Fruit fly (Drosophila melanogaster) whole organism, adult: ENCODE data around the gene CG8578.
A peak's percentile ranks its signal among the peaks of the same experiment; 100 is the strongest.

Experiments used
- CG11617 ChIP-seq: fragments of 200-800 bp; sonication (Bioruptor generic); optimal IDR thresholded peaks from 2 replicates; lab custom pipeline; 2017; ENCODE audit warnings: mild to moderate bottlenecking, missing biosample characterization, missing genetic modification reagents, missing genetic modification characterization
- CG12768 ChIP-seq: fragments of 200-800 bp; sonication (Bioruptor generic); optimal IDR thresholded peaks from 2 replicates; lab custom pipeline; 2017; ENCODE audit warnings: missing biosample characterization, missing genetic modification characterization, mild to moderate bottlenecking, moderate library complexity, missing genetic modification reagents
- CG14711 ChIP-seq: fragments of 200-800 bp; sonication (Bioruptor generic); optimal IDR thresholded peaks from 2 replicates; lab custom pipeline; 2018; ENCODE audit warnings: missing biosample characterization, mild to moderate bottlenecking, missing genetic modification characterization, moderate library complexity
- CG1620 ChIP-seq: fragments of 200-800 bp; sonication (Bioruptor generic); optimal IDR thresholded peaks from 2 replicates; lab custom pipeline; 2016; ENCODE audit warnings: missing biosample characterization, missing genetic modification characterization
- CG33017 ChIP-seq: fragments of 200-800 bp; sonication (Bioruptor generic); optimal IDR thresholded peaks from 2 replicates; lab custom pipeline; 2018; ENCODE audit warnings: missing biosample characterization, mild to moderate bottlenecking, missing genetic modification characterization, moderate library complexity
- CG5204 ChIP-seq: fragments of 200-800 bp; sonication (Bioruptor generic); optimal IDR thresholded peaks from 2 replicates; lab custom pipeline; 2016; ENCODE audit warnings: missing biosample characterization, missing genetic modification characterization
- CG7045 ChIP-seq: fragments of 200-800 bp; sonication (Bioruptor generic); optimal IDR thresholded peaks from 2 replicates; lab custom pipeline; 2017; ENCODE audit warnings: missing biosample characterization, mild to moderate bottlenecking, missing genetic modification characterization
- CG7101 ChIP-seq: fragments of 200-800 bp; sonication (Bioruptor generic); optimal IDR thresholded peaks from 2 replicates; lab custom pipeline; 2018; ENCODE audit warnings: missing biosample characterization, mild to moderate bottlenecking, missing genetic modification characterization, moderate library complexity
- Clk ChIP-seq: fragments of 200-800 bp; sonication (Bioruptor generic); optimal IDR thresholded peaks from 2 replicates; lab custom pipeline; 2017; ENCODE audit warnings: missing biosample characterization, missing genetic modification characterization
- Crg-1 ChIP-seq: fragments of 200-800 bp; sonication (Bioruptor generic); optimal IDR thresholded peaks from 2 replicates; lab custom pipeline; 2016; ENCODE audit warnings: missing biosample characterization, missing genetic modification characterization
- Hr96 ChIP-seq: fragments of 200-800 bp; sonication (Bioruptor generic); optimal IDR thresholded peaks from 2 replicates; lab custom pipeline; 2016; ENCODE audit warnings: missing biosample characterization, missing genetic modification characterization
- Mnt ChIP-seq: fragments of 200-800 bp; sonication (Bioruptor generic); optimal IDR thresholded peaks from 2 replicates; lab custom pipeline; 2016; ENCODE audit warnings: missing biosample characterization, mild to moderate bottlenecking, missing genetic modification characterization
- bab1 ChIP-seq: fragments of 200-800 bp; sonication (Bioruptor generic); optimal IDR thresholded peaks from 3 replicates; lab custom pipeline; 2019; ENCODE audit warnings: missing biosample characterization, mild to moderate bottlenecking, missing genetic modification characterization, moderate library complexity
- cic ChIP-seq: fragments of 200-800 bp; sonication (Bioruptor generic); optimal IDR thresholded peaks from 2 replicates; lab custom pipeline; 2017; ENCODE audit warnings: missing biosample characterization, mild to moderate bottlenecking, missing genetic modification characterization, moderate library complexity
- cnc ChIP-seq, 2 experiments: fragments of >200 bp; optimal IDR thresholded peaks; 2 replicates each; lab custom pipeline; 2017
- kay ChIP-seq: fragments of 200-800 bp; sonication (Bioruptor generic); peaks from one replicate; lab custom pipeline; 2016; ENCODE audit warnings: missing biosample characterization, missing genetic modification characterization, borderline replicate concordance
- ovo ChIP-seq: fragments of 200-800 bp; sonication (Bioruptor generic); optimal IDR thresholded peaks from 2 replicates; lab custom pipeline; 2016; ENCODE audit warnings: missing biosample characterization, missing genetic modification characterization
- pad ChIP-seq: fragments of 200-800 bp; sonication (Bioruptor generic); optimal IDR thresholded peaks from 3 replicates; lab custom pipeline; 2017; ENCODE audit warnings: missing biosample characterization, missing genetic modification characterization, mild to moderate bottlenecking, moderate library complexity, missing genetic modification reagents
- tj ChIP-seq: fragments of 200-800 bp; sonication (Bioruptor generic); optimal IDR thresholded peaks from 3 replicates; lab custom pipeline; 2017; ENCODE audit warnings: missing biosample characterization, mild to moderate bottlenecking, missing genetic modification characterization, moderate library complexity
- toe ChIP-seq: fragments of 200-800 bp; sonication (Bioruptor generic); optimal IDR thresholded peaks from 2 replicates; lab custom pipeline; 2016; ENCODE audit warnings: missing biosample characterization, missing genetic modification characterization

Gene CG8578

DNA sequence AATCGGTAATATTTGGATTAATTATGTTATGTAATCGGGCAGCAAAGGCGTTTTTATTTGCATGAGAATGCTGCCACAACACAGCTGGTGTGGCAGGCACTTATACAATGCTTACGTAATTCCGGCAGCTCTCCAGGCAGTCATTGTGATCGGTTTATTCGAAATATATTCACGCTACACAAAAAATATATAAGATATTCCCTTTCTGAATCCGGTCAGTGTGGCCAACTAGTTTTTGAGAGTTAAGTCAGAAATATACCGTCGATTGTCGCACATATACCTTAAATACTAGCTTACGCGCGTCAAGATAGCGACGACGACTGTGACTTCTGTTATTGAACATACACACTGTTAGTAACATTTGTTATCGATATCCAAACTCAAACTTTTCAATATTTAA lies 4.7 kb downstream of the CG8578 start, which contains the start of gene sun:
TSS of gene sun (minus strand) at position 238 of the 400 bp plus-strand sequence.
- TF ChIP-seq cnc (optimal IDR thresholded peaks at IDR 0.05; lab: Kevin White, UChicago) (no peak), CG7101 (tag; lab: Kevin White, UChicago) (no peak), toe (no peak), CG7045 (GFP tag; lab: Kevin White, UChicago) (no peak), Hr96 (GFP tag; lab: Kevin White, UChicago) (no peak), CG11617 (GFP tag; lab: Kevin White, UChicago) (peak; percentile 24), Mnt (GFP tag; lab: Kevin White, UChicago) (peak; percentile 16), tj (GFP tag; lab: Kevin White, UChicago) (no peak), CG5204 (GFP tag; lab: Kevin White, UChicago) (no peak), bab1 (GFP tag; lab: Kevin White, UChicago) (peak; percentile 7), CG33017 (no peak), ovo (GFP tag; lab: Kevin White, UChicago) (no peak), Crg-1 (GFP tag; lab: Kevin White, UChicago) (no peak), CG12768 (no peak)

- no peak for TF ChIP-seq CG12768
- TF ChIP-seq cic (GFP tag; lab: Kevin White, UChicago) = no peak
- no peak for TF ChIP-seq cnc (optimal IDR thresholded peaks at IDR 0.05; lab: Kevin White, UChicago)
- peak; percentile 53 for TF ChIP-seq tj (GFP tag; lab: Kevin White, UChicago)
- peak; percentile 37 for TF ChIP-seq CG14711
- peak; percentile 32 for TF ChIP-seq ovo (GFP tag; lab: Kevin White, UChicago)
- peak; percentile 49 for TF ChIP-seq pad (GFP tag; lab: Kevin White, UChicago)
- no peak for TF ChIP-seq Crg-1 (GFP tag; lab: Kevin White, UChicago)
- no peak for TF ChIP-seq CG5204 (GFP tag; lab: Kevin White, UChicago)
- TF ChIP-seq CG1620 = peak; percentile 48
- peak; percentile 25 for TF ChIP-seq kay (GFP tag; lab: Kevin White, UChicago)
- peak; percentile 70 for TF ChIP-seq Mnt (GFP tag; lab: Kevin White, UChicago)
- TF ChIP-seq bab1 (GFP tag; lab: Kevin White, UChicago) = peak; percentile 45
- no peak for TF ChIP-seq Clk
- no peak for TF ChIP-seq toe
- no peak for TF ChIP-seq Hr96 (GFP tag; lab: Kevin White, UChicago)
- no peak for TF ChIP-seq CG33017
- no peak for TF ChIP-seq CG7045 (GFP tag; lab: Kevin White, UChicago)
- peak; percentile 46 for TF ChIP-seq CG7101 (tag; lab: Kevin White, UChicago)
- peak; percentile 20 for TF ChIP-seq CG11617 (GFP tag; lab: Kevin White, UChicago)
Measured at dm6 chrX:15852815-15853542, 8.7 kb downstream of the CG8578 start, which contains the start of the genes UBL3 and CG15914. TSS of gene UBL3 (minus strand) at chrX:15853175. TSS of gene CG15914 (plus strand) at chrX:15853421.

- TF ChIP-seq Crg-1 (GFP tag; lab: Kevin White, UChicago) (no peak), tj (GFP tag; lab: Kevin White, UChicago) (peak; percentile 3), Mnt (GFP tag; lab: Kevin White, UChicago) (peak; percentile 31), CG33017 (no peak), CG7045 (GFP tag; lab: Kevin White, UChicago) (no peak), pad (GFP tag; lab: Kevin White, UChicago) (peak; percentile 3), CG7101 (tag; lab: Kevin White, UChicago) (no peak), toe (no peak), bab1 (GFP tag; lab: Kevin White, UChicago) (peak; percentile 17), CG14711 (peak; percentile 17), Clk (no peak)
Measured at dm6 chrX:15857601-15858284, 13.5 kb downstream of the CG8578 start, which contains the start of the genes CG46440 and Myb. TSS of gene CG46440 (minus strand) at chrX:15857823. TSS of gene Myb (minus strand) at chrX:15857823.

DNA sequence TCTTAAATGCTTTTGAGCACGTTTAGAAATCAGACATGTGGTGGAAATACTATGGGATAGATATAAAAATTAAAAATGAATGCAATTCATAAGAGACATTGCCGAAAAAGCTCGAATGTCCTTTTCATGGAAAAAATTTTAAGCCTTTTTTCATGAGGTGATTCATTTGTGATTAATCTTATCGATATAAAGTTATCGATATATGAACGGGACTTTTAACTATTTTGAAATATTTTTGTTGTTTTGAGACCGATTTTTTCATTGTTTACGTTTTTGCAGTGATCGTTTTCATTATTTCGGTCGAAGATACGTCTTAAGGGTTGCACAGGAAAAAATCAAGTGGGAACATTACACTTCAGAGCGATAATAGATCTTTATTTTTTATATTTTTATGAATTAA lies 15.1 kb downstream of the CG8578 start, which contains the start of gene AlkB:
TSS of gene AlkB (minus strand) at position 101 of the 400 bp plus-strand sequence.
- no peak for TF ChIP-seq cnc (optimal IDR thresholded peaks at IDR 0.05; lab: Kevin White, UChicago)
- TF ChIP-seq Hr96 (GFP tag; lab: Kevin White, UChicago) = no peak
- TF ChIP-seq Crg-1 (GFP tag; lab: Kevin White, UChicago) = no peak
- no peak for TF ChIP-seq cic (GFP tag; lab: Kevin White, UChicago)
- TF ChIP-seq CG5204 (GFP tag; lab: Kevin White, UChicago) = no peak
- no peak for TF ChIP-seq tj (GFP tag; lab: Kevin White, UChicago)
- TF ChIP-seq kay (GFP tag; lab: Kevin White, UChicago) = no peak
- no peak for TF ChIP-seq CG7045 (GFP tag; lab: Kevin White, UChicago)
- TF ChIP-seq CG33017 = no peak

DNA sequence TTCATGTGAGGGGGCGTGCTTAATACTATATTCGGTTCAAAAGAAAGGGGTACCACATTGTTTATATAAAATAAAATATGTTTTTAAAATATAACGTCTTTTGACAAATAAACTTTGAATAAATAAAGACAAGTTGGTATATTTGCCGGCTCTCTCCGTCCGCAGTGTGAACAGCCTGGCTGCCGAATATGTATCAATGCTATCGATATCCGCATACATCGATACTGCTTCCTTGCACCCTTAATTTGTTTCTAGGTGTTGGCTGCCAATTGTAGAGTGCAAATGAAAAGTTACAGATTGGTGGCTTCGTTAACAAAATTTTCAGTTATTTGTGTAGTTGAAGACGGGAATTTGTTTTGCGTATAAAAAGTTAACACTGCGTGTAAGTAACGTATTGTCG lies 15.6 kb downstream of the CG8578 start, which contains the start of gene Gbeta13F:
TSS of gene Gbeta13F (plus strand) at position 247 of the 400 bp plus-strand sequence.
- no peak for TF ChIP-seq CG33017
- no peak for TF ChIP-seq kay (GFP tag; lab: Kevin White, UChicago)
- no peak for TF ChIP-seq CG5204 (GFP tag; lab: Kevin White, UChicago)
- no peak for TF ChIP-seq pad (GFP tag; lab: Kevin White, UChicago)
- peak; percentile 10 for TF ChIP-seq ovo (GFP tag; lab: Kevin White, UChicago)
- TF ChIP-seq CG1620 = peak; percentile 42
- TF ChIP-seq CG7045 (GFP tag; lab: Kevin White, UChicago) = no peak
- no peak for TF ChIP-seq toe
- TF ChIP-seq Mnt (GFP tag; lab: Kevin White, UChicago) = no peak
- TF ChIP-seq bab1 (GFP tag; lab: Kevin White, UChicago) = peak; percentile 43
- TF ChIP-seq cnc (optimal IDR thresholded peaks at IDR 0.05; lab: Kevin White, UChicago) = no peak
- TF ChIP-seq CG7101 (tag; lab: Kevin White, UChicago) = no peak
- no peak for TF ChIP-seq Hr96 (GFP tag; lab: Kevin White, UChicago)
- no peak for TF ChIP-seq cic (GFP tag; lab: Kevin White, UChicago)
- TF ChIP-seq CG14711 = peak; percentile 4
- no peak for TF ChIP-seq CG11617 (GFP tag; lab: Kevin White, UChicago)
- no peak for TF ChIP-seq CG12768
- TF ChIP-seq Crg-1 (GFP tag; lab: Kevin White, UChicago) = no peak
- no peak for TF ChIP-seq tj (GFP tag; lab: Kevin White, UChicago)
- TF ChIP-seq Clk = no peak
